Worm (Caenorhabditis elegans): ENCODE data around the gene ZK1248.15.

DNA sequence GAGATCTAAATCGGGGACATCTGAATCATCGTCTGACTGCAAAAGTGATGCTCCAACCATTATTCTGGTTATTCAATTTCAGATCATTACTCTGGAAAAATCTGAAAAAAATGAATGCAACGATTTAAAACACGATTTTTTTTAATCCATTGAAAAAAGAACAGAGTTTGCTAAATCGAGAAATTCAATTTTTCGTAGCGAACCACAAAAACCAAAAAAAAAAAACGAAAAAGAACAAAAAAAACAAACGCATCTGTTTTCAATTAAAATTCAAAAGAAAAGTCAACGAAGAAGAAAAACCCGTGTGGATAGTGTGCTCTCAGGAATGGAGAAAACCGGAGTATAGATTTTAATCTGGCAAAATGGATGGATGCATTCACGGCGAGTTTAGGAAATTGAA, 20.0 kb upstream of the ZK1248.15 start, which contains the start of gene F55C12.4:
- TF ChIP-seq nhr-237 (tag; optimal IDR thresholded peaks at IDR 0.05) (no peak), mdl-1 (tag; optimal IDR thresholded peaks at IDR 0.05) (no peak), lin-13 (GFP tag; optimal IDR thresholded peaks at IDR 0.05) (no peak), blmp-1 (tag; optimal IDR thresholded peaks at IDR 0.05; ENCODE audit: insufficient read depth) (no peak)
